Fruit fly (Drosophila melanogaster) whole organism, prepupa: Measurements from ENCODE around the gene Capr.

Source experiments
- Blimp-1 ChIP-seq: fragments of 200-800 bp; sonication (Bioruptor generic); optimal IDR thresholded peaks from 3 replicates; lab custom pipeline; 2017; ENCODE audit warnings: missing biosample characterization, missing genetic modification characterization, mild to moderate bottlenecking, moderate library complexity, missing genetic modification reagents
- CG10669 ChIP-seq: fragments of 200-800 bp; sonication (Bioruptor generic); optimal IDR thresholded peaks from 3 replicates; lab custom pipeline; 2018; ENCODE audit warnings: missing biosample characterization, mild to moderate bottlenecking, missing genetic modification characterization, moderate library complexity
- CG11294 ChIP-seq: fragments of 200-800 bp; sonication (Bioruptor generic); IDR thresholded peaks from 2 replicates; pipeline ENCODE4 v1.3.6; 2022; ENCODE audit warnings: missing biosample characterization, missing genetic modification characterization
- CG11762 ChIP-seq: fragments of 200-800 bp; sonication (Bioruptor generic); optimal IDR thresholded peaks from 3 replicates; lab custom pipeline; 2016; ENCODE audit warnings: missing biosample characterization, missing genetic modification characterization; ENCODE audit not compliant: insufficient read depth
- CG15336 ChIP-seq: fragments of 200-800 bp; sonication (Bioruptor generic); IDR thresholded peaks from 2 replicates; pipeline ENCODE4 v1.3.6; 2022; ENCODE audit warnings: missing biosample characterization, missing genetic modification characterization
- CG1621 ChIP-seq: fragments of 200-800 bp; sonication (Bioruptor generic); optimal IDR thresholded peaks from 3 replicates; lab custom pipeline; 2018; ENCODE audit warnings: missing biosample characterization, mild to moderate bottlenecking, missing genetic modification characterization
- CG16779 ChIP-seq: fragments of 200-800 bp; sonication (Bioruptor generic); optimal IDR thresholded peaks from 3 replicates; lab custom pipeline; 2017; ENCODE audit warnings: missing biosample characterization, mild to moderate bottlenecking, missing genetic modification characterization
- CG3032 ChIP-seq: fragments of 200-800 bp; optimal IDR thresholded peaks from 2 replicates; lab custom pipeline; 2019; ENCODE audit warnings: missing biosample characterization, mild to moderate bottlenecking, missing genetic modification characterization, moderate library complexity
- CG31627 ChIP-seq: fragments of 200-800 bp; sonication (Bioruptor generic); optimal IDR thresholded peaks from 3 replicates; lab custom pipeline; 2016; ENCODE audit warnings: missing biosample characterization, missing genetic modification characterization
- CG32006 ChIP-seq: fragments of 200-800 bp; sonication (Bioruptor generic); optimal IDR thresholded peaks from 3 replicates; lab custom pipeline; 2017; ENCODE audit warnings: missing biosample characterization, mild to moderate bottlenecking, missing genetic modification characterization
- CG34406 ChIP-seq: fragments of 200-800 bp; sonication (Bioruptor generic); optimal IDR thresholded peaks from 3 replicates; lab custom pipeline; 2016; ENCODE audit warnings: missing biosample characterization, missing genetic modification characterization
- CG3919 ChIP-seq: fragments of 200-800 bp; sonication (Bioruptor generic); optimal IDR thresholded peaks from 3 replicates; lab custom pipeline; 2016; ENCODE audit warnings: missing biosample characterization, missing genetic modification characterization
- CG4318 ChIP-seq: fragments of 200-800 bp; sonication (Bioruptor generic); optimal IDR thresholded peaks from 3 replicates; lab custom pipeline; 2017; ENCODE audit warnings: missing biosample characterization, mild to moderate bottlenecking, missing genetic modification characterization
- CG6163 ChIP-seq: fragments of 200-800 bp; sonication (Bioruptor generic); IDR thresholded peaks from 3 replicates; pipeline ENCODE4 v1.3.6; 2022; ENCODE audit warnings: missing biosample characterization, missing genetic modification characterization
- CG6808 ChIP-seq: fragments of 200-800 bp; sonication (Bioruptor generic); optimal IDR thresholded peaks from 3 replicates; lab custom pipeline; 2017; ENCODE audit warnings: missing biosample characterization, missing genetic modification characterization, mild to moderate bottlenecking, moderate library complexity, missing genetic modification reagents
- CG6854 ChIP-seq: fragments of 200-800 bp; sonication (Bioruptor generic); optimal IDR thresholded peaks from 2 replicates; lab custom pipeline; 2017; ENCODE audit warnings: missing biosample characterization, mild to moderate bottlenecking, missing genetic modification characterization
- CG7368 ChIP-seq: fragments of 200-800 bp; sonication (Bioruptor generic); optimal IDR thresholded peaks from 3 replicates; lab custom pipeline; 2016; ENCODE audit warnings: missing biosample characterization, missing genetic modification characterization
- CG8119 ChIP-seq: fragments of 200-800 bp; sonication (Bioruptor generic); IDR thresholded peaks from 3 replicates; pipeline ENCODE4 v1.3.6; 2022; ENCODE audit warnings: missing biosample characterization, missing genetic modification characterization
- CG8319 ChIP-seq: fragments of 200-800 bp; sonication (Bioruptor generic); optimal IDR thresholded peaks from 3 replicates; lab custom pipeline; 2016; ENCODE audit warnings: missing biosample characterization, missing genetic modification characterization
- CG8632 ChIP-seq: fragments of 200-800 bp; sonication (Bioruptor generic); optimal IDR thresholded peaks from 3 replicates; lab custom pipeline; 2016; ENCODE audit warnings: missing biosample characterization, missing genetic modification characterization
- CG9139 ChIP-seq: fragments of 200-800 bp; sonication (Bioruptor generic); optimal IDR thresholded peaks from 3 replicates; lab custom pipeline; 2017; ENCODE audit warnings: missing biosample characterization, mild to moderate bottlenecking, missing genetic modification characterization
- Eip75B ChIP-seq: fragments of 200-800 bp; sonication (Bioruptor generic); optimal IDR thresholded peaks from 3 replicates; lab custom pipeline; 2016; ENCODE audit warnings: missing biosample characterization, missing genetic modification characterization
- Eip78C ChIP-seq: fragments of 200-800 bp; sonication (Bioruptor generic); peaks from one replicate; lab custom pipeline; 2016; ENCODE audit warnings: missing biosample characterization, missing genetic modification characterization
- Eip93F ChIP-seq: fragments of 200-800 bp; sonication (Bioruptor generic); optimal IDR thresholded peaks from 2 replicates; lab custom pipeline; 2016; ENCODE audit warnings: missing biosample characterization, mild to moderate bottlenecking, missing genetic modification characterization
- Ets21C ChIP-seq: fragments of 200-800 bp; sonication (Bioruptor generic); optimal IDR thresholded peaks from 3 replicates; lab custom pipeline; 2016; ENCODE audit warnings: missing biosample characterization, missing genetic modification characterization
- Ets96B ChIP-seq: fragments of 200-800 bp; optimal IDR thresholded peaks from 2 replicates; lab custom pipeline; 2019; ENCODE audit warnings: missing biosample characterization, mild to moderate bottlenecking, missing genetic modification characterization, moderate library complexity
- Gug ChIP-seq: fragments of 200-800 bp; sonication (Bioruptor generic); IDR thresholded peaks from 2 replicates; pipeline ENCODE4 v1.3.6; 2022; ENCODE audit warnings: missing biosample characterization, missing genetic modification characterization
- Hr38 ChIP-seq: sonication (Bioruptor generic); optimal IDR thresholded peaks from 2 replicates; lab custom pipeline; 2016; ENCODE audit warnings: missing biosample characterization, missing genetic modification characterization
- Hr39 ChIP-seq: fragments of 200-800 bp; sonication (Bioruptor generic); optimal IDR thresholded peaks from 2 replicates; lab custom pipeline; 2016; ENCODE audit warnings: missing biosample characterization, missing genetic modification characterization
- Hr4 ChIP-seq: fragments of 200-800 bp; sonication (Bioruptor generic); optimal IDR thresholded peaks from 3 replicates; lab custom pipeline; 2016; ENCODE audit warnings: missing biosample characterization, missing genetic modification characterization
- Lpt ChIP-seq: fragments of 200-800 bp; sonication (Bioruptor generic); optimal IDR thresholded peaks from 3 replicates; lab custom pipeline; 2016; ENCODE audit warnings: missing biosample characterization, missing genetic modification characterization
- Met ChIP-seq: fragments of 200-800 bp; sonication (Bioruptor generic); optimal IDR thresholded peaks from 3 replicates; lab custom pipeline; 2016; ENCODE audit warnings: missing biosample characterization, missing genetic modification characterization
- Smox ChIP-seq: fragments of 200-800 bp; sonication (Bioruptor generic); optimal IDR thresholded peaks from 3 replicates; lab custom pipeline; 2016; ENCODE audit warnings: missing biosample characterization, missing genetic modification characterization
- Sox102F ChIP-seq: fragments of 200-800 bp; sonication (Bioruptor generic); optimal IDR thresholded peaks from 2 replicates; lab custom pipeline; 2016; ENCODE audit warnings: missing biosample characterization, mild to moderate bottlenecking, missing genetic modification characterization
- Sox15 ChIP-seq: fragments of 200-800 bp; sonication (Bioruptor generic); optimal IDR thresholded peaks from 3 replicates; lab custom pipeline; 2016; ENCODE audit warnings: missing biosample characterization, missing genetic modification characterization
- achi ChIP-seq: fragments of 200-800 bp; sonication (Bioruptor generic); optimal IDR thresholded peaks from 3 replicates; lab custom pipeline; 2016; ENCODE audit warnings: missing biosample characterization, missing genetic modification characterization
- acj6 ChIP-seq: fragments of 200-800 bp; sonication (Bioruptor generic); optimal IDR thresholded peaks from 3 replicates; lab custom pipeline; 2016; ENCODE audit warnings: missing biosample characterization, missing genetic modification characterization
- dac ChIP-seq: fragments of 200-800 bp; sonication (Bioruptor generic); optimal IDR thresholded peaks from 2 replicates; lab custom pipeline; 2017; ENCODE audit warnings: missing biosample characterization, mild to moderate bottlenecking, missing genetic modification characterization
- dsx ChIP-seq: fragments of 200-800 bp; optimal IDR thresholded peaks from 3 replicates; lab custom pipeline; 2019; ENCODE audit warnings: missing biosample characterization, mild to moderate bottlenecking, missing genetic modification characterization, moderate library complexity; ENCODE audit not compliant: poor library complexity, severe bottlenecking
- eg ChIP-seq: fragments of 200-800 bp; sonication (Bioruptor generic); IDR thresholded peaks from 3 replicates; pipeline ENCODE4 v1.3.6; 2022; ENCODE audit warnings: missing biosample characterization, missing genetic modification characterization
- esn ChIP-seq: fragments of 200-800 bp; sonication (Bioruptor generic); optimal IDR thresholded peaks from 2 replicates; lab custom pipeline; 2016; ENCODE audit warnings: missing biosample characterization, mild to moderate bottlenecking, missing genetic modification characterization, moderate library complexity
- fd59A ChIP-seq: fragments of 200-800 bp; sonication (Bioruptor generic); optimal IDR thresholded peaks from 2 replicates; lab custom pipeline; 2017; ENCODE audit warnings: missing biosample characterization, mild to moderate bottlenecking, missing genetic modification characterization, missing genetic modification reagents
- fd85E ChIP-seq: fragments of 200-800 bp; sonication (Bioruptor generic); optimal IDR thresholded peaks from 3 replicates; lab custom pipeline; 2016; ENCODE audit warnings: missing biosample characterization, missing genetic modification characterization
- fkh ChIP-seq: fragments of 200-800 bp; sonication (Bioruptor generic); optimal IDR thresholded peaks from 3 replicates; lab custom pipeline; 2017; ENCODE audit warnings: missing biosample characterization, mild to moderate bottlenecking, missing genetic modification characterization, moderate library complexity
- lz ChIP-seq: fragments of 200-800 bp; sonication (Bioruptor generic); optimal IDR thresholded peaks from 3 replicates; lab custom pipeline; 2016; ENCODE audit warnings: missing biosample characterization, missing genetic modification characterization
- net ChIP-seq: fragments of 200-800 bp; sonication (Bioruptor generic); optimal IDR thresholded peaks from 3 replicates; lab custom pipeline; 2016; ENCODE audit warnings: missing biosample characterization, missing genetic modification characterization
- pdm3 ChIP-seq: fragments of 200-800 bp; sonication (Bioruptor generic); optimal IDR thresholded peaks from 3 replicates; lab custom pipeline; 2016; ENCODE audit warnings: missing biosample characterization, missing genetic modification characterization
- spab ChIP-seq: fragments of 200-800 bp; sonication (Bioruptor generic); optimal IDR thresholded peaks from 2 replicates; lab custom pipeline; 2017; ENCODE audit warnings: missing biosample characterization, mild to moderate bottlenecking, missing genetic modification characterization, missing genetic modification reagents
- ss ChIP-seq, 2 experiments: fragments of 200-800 bp; sonication (Bioruptor generic); optimal IDR thresholded peaks; 2 replicates in 1 of 2; 3 replicates in 1 of 2; lab custom pipeline; 2017 to 2018; ENCODE audit warnings: mild to moderate bottlenecking in 2 of 2, missing biosample characterization in 2 of 2, missing genetic modification characterization in 2 of 2, moderate library complexity in 1 of 2
- svp ChIP-seq: fragments of 200-800 bp; sonication (Bioruptor generic); peaks from one replicate; lab custom pipeline; 2016; ENCODE audit warnings: missing biosample characterization, missing genetic modification characterization
- topi ChIP-seq: fragments of 200-800 bp; sonication (Bioruptor generic); optimal IDR thresholded peaks from 3 replicates; lab custom pipeline; 2016; ENCODE audit warnings: missing biosample characterization, missing genetic modification characterization
- vri ChIP-seq: fragments of 200-800 bp; sonication (Bioruptor generic); optimal IDR thresholded peaks from 3 replicates; lab custom pipeline; 2016; ENCODE audit warnings: missing biosample characterization, mild to moderate bottlenecking, missing genetic modification characterization

The Capr gene

dm6 chr3L:18672986-18673633 lies at the start of gene Capr:
Gene Capr (minus strand): TSS chr3L:18673324.
- TF ChIP-seq CG16779 (tag; lab: Kevin White, UChicago) (no peak), Sox102F (no peak), spab (GFP tag; lab: Kevin White, UChicago) (no peak), fd85E (GFP tag; lab: Kevin White, UChicago) (no peak), svp (GFP tag; lab: Kevin White, UChicago) (peak; percentile 61), vri (GFP tag; lab: Kevin White, UChicago) (no peak), Eip93F (GFP tag; lab: Kevin White, UChicago) (no peak), ss (GFP tag; optimal IDR thresholded peaks at IDR 0.05; lab: Kevin White, UChicago) (peak in 1 of 2 experiments; percentile 14), CG4318 (no peak), lz (GFP tag; lab: Kevin White, UChicago) (peak; percentile 50), fd59A (no peak), CG8119 (GFP tag; lab: Robert Waterston, UW) (no peak), Smox (GFP tag; lab: Kevin White, UChicago) (no peak), Blimp-1 (GFP tag; lab: Kevin White, UChicago) (no peak), achi (GFP tag; lab: Kevin White, UChicago) (no peak), CG31627 (GFP tag; lab: Kevin White, UChicago) (peak; percentile 45), Hr4 (GFP tag; lab: Kevin White, UChicago) (no peak), dsx (GFP tag; lab: Kevin White, UChicago) (peak; percentile 5), pdm3 (GFP tag; lab: Kevin White, UChicago) (no peak), CG11762 (no peak), Lpt (GFP tag; lab: Kevin White, UChicago) (no peak), CG9139 (no peak), CG34406 (GFP tag; lab: Kevin White, UChicago) (no peak), acj6 (no peak), CG6854 (peak; percentile 23), CG32006 (no peak), esn (GFP tag; lab: Kevin White, UChicago) (peak; percentile 64), net (GFP tag; lab: Kevin White, UChicago) (no peak), CG8632 (GFP tag; lab: Kevin White, UChicago) (no peak), fkh (GFP tag; lab: Kevin White, UChicago) (no peak), Met (GFP tag; lab: Kevin White, UChicago) (peak; percentile 37), CG11294 (GFP tag; lab: Robert Waterston, UW) (no peak), CG8319 (no peak), CG3032 (tag; lab: Kevin White, UChicago) (peak; percentile 29), CG6163 (GFP tag; lab: Robert Waterston, UW) (peak; percentile 43; the same call in 2 of the 3 replicates), Sox15 (GFP tag; lab: Kevin White, UChicago) (no peak), eg (GFP tag; lab: Robert Waterston, UW) (no peak), Eip78C (GFP tag; lab: Kevin White, UChicago) (peak; percentile 51), Hr39 (GFP tag; lab: Kevin White, UChicago) (peak; percentile 19), CG10669 (no peak), Ets21C (GFP tag; lab: Kevin White, UChicago) (peak; percentile 34), topi (GFP tag; lab: Kevin White, UChicago) (peak; percentile 45), CG3919 (peak; percentile 67), Hr38 (GFP tag; lab: Kevin White, UChicago) (no peak), CG1621 (no peak), Gug (GFP tag; lab: Robert Waterston, UW) (no peak), CG7368 (no peak), CG6808 (GFP tag; lab: Kevin White, UChicago) (no peak), Ets96B (no peak), Eip75B (GFP tag; lab: Kevin White, UChicago) (no peak), dac (GFP tag; lab: Kevin White, UChicago) (no peak), CG15336 (GFP tag; lab: Robert Waterston, UW) (no peak)
